Worm (Caenorhabditis elegans): ENCODE measurements around the gene B0336.12.
A peak's percentile ranks its signal among the peaks of the same experiment; 100 is the strongest.

The B0336.12 gene

DNA sequence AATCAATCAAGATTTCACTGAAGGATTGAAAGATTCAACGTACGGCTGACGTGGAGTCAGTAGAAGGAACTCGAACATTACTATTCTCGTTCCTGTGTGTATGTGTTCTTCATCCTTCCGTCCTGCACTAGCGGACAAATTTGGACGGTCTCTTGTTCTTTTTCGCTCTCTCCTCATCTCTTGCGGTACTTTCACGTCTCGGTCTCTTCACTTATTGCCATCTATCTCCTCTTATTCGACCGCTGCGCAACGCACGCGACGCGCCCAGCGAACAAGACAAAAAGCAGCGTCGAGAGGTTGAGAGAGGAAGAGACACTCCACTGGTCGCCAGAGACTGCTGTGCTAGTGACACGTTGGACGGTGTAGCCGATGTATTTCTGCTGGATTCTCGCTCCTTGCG is 5.5 kb upstream of the B0336.12 start (continued):
- no peak for TF ChIP-seq C38D4.7 (GFP tag; optimal IDR thresholded peaks at IDR 0.05)
- no peak for TF ChIP-seq pha-2 (tag; optimal IDR thresholded peaks at IDR 0.05)
- TF ChIP-seq gmeb-2 (tag; optimal IDR thresholded peaks at IDR 0.05), result no peak
- TF ChIP-seq ztf-16 (tag; optimal IDR thresholded peaks at IDR 0.05), result peak; percentile 3
- no peak for TF ChIP-seq ceh-6 (GFP tag; optimal IDR thresholded peaks at IDR 0.05)
- peak; percentile 26 for TF ChIP-seq hlh-13 (GFP tag; optimal IDR thresholded peaks at IDR 0.05)
- TF ChIP-seq ref-2 (tag; optimal IDR thresholded peaks at IDR 0.05), result peak; percentile 77
- peak; percentile 58 for TF ChIP-seq unc-55 (GFP tag; optimal IDR thresholded peaks at IDR 0.05)
- TF ChIP-seq fax-1 (tag; optimal IDR thresholded peaks at IDR 0.05), result no peak
- TF ChIP-seq fkh-10 (GFP tag; optimal IDR thresholded peaks at IDR 0.05), result no peak
- TF ChIP-seq ceh-34 (tag; optimal IDR thresholded peaks at IDR 0.05), result peak; percentile 66
- peak; percentile 54 for TF ChIP-seq syd-9 (tag; optimal IDR thresholded peaks at IDR 0.05)
- peak; percentile 17 for TF ChIP-seq F13H6.1 (tag; optimal IDR thresholded peaks at IDR 0.05)
- no peak for TF ChIP-seq ceh-24 (tag; optimal IDR thresholded peaks at IDR 0.05)
- peak; percentile 24 for TF ChIP-seq dve-1 (tag; optimal IDR thresholded peaks at IDR 0.05)
- TF ChIP-seq unc-86 (tag; optimal IDR thresholded peaks at IDR 0.05), result no peak

DNA sequence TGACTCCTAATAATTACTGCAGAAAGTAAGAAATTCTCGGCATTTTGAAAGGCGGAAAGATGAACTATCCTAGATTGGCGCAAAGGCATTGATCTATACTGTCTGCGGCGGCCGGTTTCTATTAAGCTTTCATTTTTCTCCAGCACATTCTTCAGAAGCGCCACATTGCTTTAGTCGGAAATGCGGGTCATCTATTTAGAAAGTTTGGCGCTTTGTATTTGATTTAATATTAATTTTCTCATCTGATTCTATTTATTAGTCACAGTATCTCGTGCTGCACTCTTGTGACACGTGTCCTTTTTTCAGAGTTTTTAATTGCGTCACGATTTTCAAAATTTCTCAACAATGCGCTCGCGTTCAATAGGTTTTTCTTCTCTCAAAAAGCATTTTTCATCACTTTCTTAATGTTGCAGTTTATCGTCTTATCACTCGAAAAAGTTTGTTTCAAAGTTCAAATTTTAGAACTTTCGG is 5.1 kb upstream of the B0336.12 start:
- TF ChIP-seq fax-1 (tag; optimal IDR thresholded peaks at IDR 0.05), result no peak
- no peak for TF ChIP-seq dve-1 (tag; optimal IDR thresholded peaks at IDR 0.05)
- no peak for TF ChIP-seq zip-5 (tag; optimal IDR thresholded peaks at IDR 0.05)
- TF ChIP-seq sdc-2 (tag; optimal IDR thresholded peaks at IDR 0.05), result no peak
- no peak for TF ChIP-seq ceh-24 (tag; optimal IDR thresholded peaks at IDR 0.05)
- no peak for TF ChIP-seq pha-4 (tag; optimal IDR thresholded peaks at IDR 0.05)
- TF ChIP-seq odd-2 (tag; optimal IDR thresholded peaks at IDR 0.05), result no peak
- no peak for TF ChIP-seq ceh-45 (GFP tag; IDR thresholded peaks at IDR 0.05)
- TF ChIP-seq ceh-2 (tag; optimal IDR thresholded peaks at IDR 0.05), result no peak
- no peak for TF ChIP-seq lin-11 (tag; optimal IDR thresholded peaks at IDR 0.05)
- no peak for TF ChIP-seq unc-3 (GFP tag; conservative IDR thresholded peaks at IDR 0.05)
- TF ChIP-seq unc-3 (tag; optimal IDR thresholded peaks at IDR 0.05), result no peak
- no peak for TF ChIP-seq ceh-6 (GFP tag; optimal IDR thresholded peaks at IDR 0.05)
- no peak for TF ChIP-seq ahr-1 (tag; optimal IDR thresholded peaks at IDR 0.05)
- no peak for TF ChIP-seq K09A11.1 (tag; optimal IDR thresholded peaks at IDR 0.05; ENCODE audit: insufficient read depth)
- TF ChIP-seq fkh-10 (GFP tag; optimal IDR thresholded peaks at IDR 0.05), result no peak
- no peak for TF ChIP-seq hlh-6 (tag; optimal IDR thresholded peaks at IDR 0.05)
- no peak for TF ChIP-seq K02D7.2 (tag; optimal IDR thresholded peaks at IDR 0.05)

DNA sequence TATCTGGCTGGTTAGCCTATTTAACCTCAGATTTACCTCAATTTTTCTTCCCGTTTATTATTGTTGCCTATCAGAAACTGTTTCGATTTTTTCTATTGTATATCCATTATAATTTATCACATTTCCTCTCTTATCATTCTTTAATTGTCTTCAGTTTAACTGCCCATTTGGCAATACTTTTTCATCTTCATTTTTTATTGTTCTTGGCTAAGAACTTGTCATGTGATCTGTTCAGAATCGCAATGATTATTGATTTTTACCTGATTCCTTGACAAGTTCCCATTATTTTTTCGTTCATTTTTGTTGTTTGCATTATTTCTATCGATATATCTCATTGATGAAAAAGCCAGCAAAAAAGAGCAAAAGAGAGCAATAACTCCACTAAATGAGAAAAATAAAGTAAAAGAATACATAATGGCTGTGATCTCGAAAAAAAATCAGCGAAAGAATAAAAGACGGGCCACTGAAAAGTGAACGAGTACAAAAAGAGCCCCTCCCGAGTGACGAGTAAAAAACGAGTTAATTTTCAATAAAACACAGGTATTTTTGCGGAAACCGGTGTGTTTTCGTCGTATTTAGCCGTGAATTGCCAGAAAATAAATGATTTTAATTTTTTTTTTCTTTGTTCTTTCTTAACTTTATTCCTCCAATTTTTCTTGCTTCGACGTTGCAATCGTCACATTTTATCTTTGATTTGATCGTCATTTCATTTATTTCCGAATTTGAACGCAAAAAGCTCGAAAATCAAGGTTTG is 4.5 kb upstream of the B0336.12 start, which contains the start of gene arf-1:
Gene arf-1 (plus strand): TSS at position 657 of the 754 bp plus-strand sequence.
- no peak for TF ChIP-seq zip-5 (tag; optimal IDR thresholded peaks at IDR 0.05)
- TF ChIP-seq ceh-14 (tag; optimal IDR thresholded peaks at IDR 0.05), result no peak
- TF ChIP-seq elt-2 (tag; optimal IDR thresholded peaks at IDR 0.05), result no peak
- no peak for TF ChIP-seq eyg-1 (tag; optimal IDR thresholded peaks at IDR 0.05)
- no peak for TF ChIP-seq tbx-7 (tag; optimal IDR thresholded peaks at IDR 0.05)
- no peak for TF ChIP-seq pha-2 (tag; optimal IDR thresholded peaks at IDR 0.05)
- no peak for TF ChIP-seq C08G9.2 (tag; optimal IDR thresholded peaks at IDR 0.05)
- no peak for TF ChIP-seq ets-4 (tag; optimal IDR thresholded peaks at IDR 0.05)
- TF ChIP-seq elt-4 (tag; optimal IDR thresholded peaks at IDR 0.05), result no peak
- TF ChIP-seq ceh-9 (tag; optimal IDR thresholded peaks at IDR 0.05), result no peak
- no peak for TF ChIP-seq Y22D7AL.16 (tag; optimal IDR thresholded peaks at IDR 0.05)
- TF ChIP-seq tbx-2 (tag; optimal IDR thresholded peaks at IDR 0.05), result no peak
